Fruit fly (Drosophila melanogaster): ENCODE results near the gene Arl1.

Arl1 gene

DNA sequence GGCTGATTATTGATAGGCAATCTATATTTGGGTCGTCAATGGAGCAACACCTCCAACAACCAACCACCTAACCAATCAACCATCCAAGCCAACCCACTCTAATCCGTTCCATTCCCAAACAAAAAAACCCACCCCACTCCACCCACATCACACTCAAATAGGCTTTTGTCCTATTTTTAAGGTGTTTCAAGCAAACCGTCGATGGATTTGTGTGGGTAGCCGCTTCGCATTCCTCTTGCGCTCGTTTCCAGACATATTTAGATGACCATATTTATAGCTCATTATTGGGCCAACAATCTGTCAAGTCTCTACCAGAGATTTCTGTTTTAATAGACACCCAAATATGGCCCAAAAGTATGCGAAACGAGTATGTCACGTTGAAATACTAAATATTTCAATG, 15.3 kb downstream of the Arl1 start:
- TF ChIP-seq CG6792 (GFP tag; optimal IDR thresholded peaks at IDR 0.05), result no peak
- TF ChIP-seq CG10669 (GFP tag; optimal IDR thresholded peaks at IDR 0.05), result no peak
- TF ChIP-seq CG8319 (GFP tag; optimal IDR thresholded peaks at IDR 0.05), result no peak
- TF ChIP-seq fkh (GFP tag; optimal IDR thresholded peaks at IDR 0.05), result no peak
- TF ChIP-seq CG6276 (GFP tag; optimal IDR thresholded peaks at IDR 0.05), result no peak
- no peak for TF ChIP-seq CG16779 (tag; optimal IDR thresholded peaks at IDR 0.05)
- no peak for TF ChIP-seq CG4318 (GFP tag; optimal IDR thresholded peaks at IDR 0.05)
- no peak for TF ChIP-seq CG6163 (GFP tag; IDR thresholded peaks at IDR 0.05)
- no peak for TF ChIP-seq Eip75B (GFP tag; optimal IDR thresholded peaks at IDR 0.05)
- TF ChIP-seq CG11762 (GFP tag; optimal IDR thresholded peaks at IDR 0.05; ENCODE audit: insufficient read depth), result no peak
- TF ChIP-seq CG9139 (GFP tag; optimal IDR thresholded peaks at IDR 0.05), result no peak
- TF ChIP-seq eg (GFP tag; IDR thresholded peaks at IDR 0.05), result no peak

DNA sequence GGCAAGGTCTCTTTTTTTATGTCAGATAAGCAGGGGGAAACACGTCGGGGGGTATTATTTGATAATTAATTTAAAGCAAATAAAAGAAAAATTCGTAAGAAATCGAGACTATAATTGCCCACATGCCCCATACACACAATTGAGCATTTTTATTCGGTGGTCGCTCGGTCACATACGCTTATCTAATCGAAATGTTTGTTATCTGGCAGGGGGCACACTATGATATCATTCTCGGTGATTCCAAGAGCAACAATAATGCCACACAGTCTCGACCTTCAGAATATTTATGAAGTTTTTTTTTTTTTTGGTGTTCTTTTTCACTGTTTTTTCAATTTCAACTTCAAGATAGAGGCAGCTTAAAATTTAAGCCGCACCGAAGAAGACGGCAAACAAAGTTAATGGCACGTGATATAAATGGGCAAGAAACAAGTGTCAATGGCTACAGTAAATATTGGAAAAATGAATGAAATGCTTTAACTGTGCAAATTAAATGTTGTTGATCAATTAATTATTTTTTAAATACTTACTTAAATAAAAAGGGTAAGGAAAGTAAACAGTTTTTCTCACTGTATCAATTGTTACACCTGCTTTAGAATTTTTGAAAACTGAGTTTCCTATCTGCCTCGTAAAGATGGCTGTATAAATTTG, 16.5 kb downstream of the Arl1 start:
- TF ChIP-seq fkh (GFP tag; optimal IDR thresholded peaks at IDR 0.05) (peak; percentile 79), Ets21C (GFP tag; optimal IDR thresholded peaks at IDR 0.05) (no peak), esn (GFP tag; optimal IDR thresholded peaks at IDR 0.05) (peak; percentile 38), Eip78C (GFP tag) (peak; percentile 69), CG8632 (GFP tag; optimal IDR thresholded peaks at IDR 0.05) (peak; percentile 37), Met (GFP tag; optimal IDR thresholded peaks at IDR 0.05) (peak; percentile 32), CG8119 (GFP tag; IDR thresholded peaks at IDR 0.05) (no peak), vri (GFP tag; optimal IDR thresholded peaks at IDR 0.05) (peak; percentile 76)

DNA sequence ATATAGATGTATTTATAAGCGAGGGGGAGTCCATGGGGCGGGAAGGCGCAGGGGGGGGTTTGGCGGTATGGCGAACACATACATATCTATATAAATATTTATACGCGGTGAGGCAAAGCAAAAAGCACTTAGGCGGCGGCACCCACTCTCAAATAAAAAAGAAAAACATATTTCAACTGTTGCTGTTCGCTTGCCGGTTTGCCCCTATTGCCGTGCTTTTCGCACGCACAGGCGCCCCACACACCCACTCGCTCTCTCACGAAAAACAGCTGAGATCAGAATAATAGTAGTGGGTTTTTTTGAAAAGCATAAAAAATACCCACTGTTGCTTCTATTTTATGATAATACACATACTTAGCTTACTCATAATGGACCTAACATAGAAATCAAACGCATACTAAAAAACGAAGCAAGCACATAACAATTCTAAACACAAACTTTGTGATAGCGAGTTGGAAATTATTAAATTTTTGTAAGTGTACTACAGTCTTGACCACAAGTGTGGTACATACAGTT, 18.3 kb downstream of the Arl1 start:
- TF ChIP-seq acj6 (GFP tag; optimal IDR thresholded peaks at IDR 0.05), result peak; percentile 55
- peak; percentile 74 for TF ChIP-seq svp (GFP tag)
- TF ChIP-seq CG8319 (GFP tag; optimal IDR thresholded peaks at IDR 0.05), result no peak
- TF ChIP-seq Eip93F (GFP tag; optimal IDR thresholded peaks at IDR 0.05), result no peak
- no peak for TF ChIP-seq Sox102F (GFP tag; optimal IDR thresholded peaks at IDR 0.05)
- peak; percentile 85 for TF ChIP-seq eg (GFP tag; IDR thresholded peaks at IDR 0.05)
- peak; percentile 60 for TF ChIP-seq Gug (GFP tag; IDR thresholded peaks at IDR 0.05)
- peak; percentile 61 for TF ChIP-seq dac (GFP tag; optimal IDR thresholded peaks at IDR 0.05)
- TF ChIP-seq CG6163 (GFP tag; IDR thresholded peaks at IDR 0.05), result no peak; the same call in 2 of the 3 replicates
- no peak for TF ChIP-seq CG16779 (tag; optimal IDR thresholded peaks at IDR 0.05)
- TF ChIP-seq spab (GFP tag; optimal IDR thresholded peaks at IDR 0.05), result no peak
- no peak for TF ChIP-seq CG8632 (GFP tag; optimal IDR thresholded peaks at IDR 0.05)
- TF ChIP-seq OdsH (GFP tag; optimal IDR thresholded peaks at IDR 0.05), result peak; percentile 70
- TF ChIP-seq CG6792 (GFP tag; optimal IDR thresholded peaks at IDR 0.05), result peak; percentile 37
- no peak for TF ChIP-seq CG11902 (GFP tag; optimal IDR thresholded peaks at IDR 0.05)
- peak; percentile 73 for TF ChIP-seq net (GFP tag; optimal IDR thresholded peaks at IDR 0.05)
- peak; percentile 59 for TF ChIP-seq vri (GFP tag; optimal IDR thresholded peaks at IDR 0.05)
- peak; percentile 23 for TF ChIP-seq Sox15 (GFP tag; optimal IDR thresholded peaks at IDR 0.05)
- TF ChIP-seq cyc (GFP tag; optimal IDR thresholded peaks at IDR 0.05), result peak; percentile 39
- peak; percentile 45 for TF ChIP-seq CG3919 (GFP tag; optimal IDR thresholded peaks at IDR 0.05)
- peak; percentile 50 for TF ChIP-seq CG31627 (GFP tag; optimal IDR thresholded peaks at IDR 0.05)
- peak; percentile 91 for TF ChIP-seq CG32006 (GFP tag; optimal IDR thresholded peaks at IDR 0.05)
- TF ChIP-seq topi (GFP tag; optimal IDR thresholded peaks at IDR 0.05), result peak; percentile 16
- peak; percentile 50 for TF ChIP-seq Hr39 (GFP tag; optimal IDR thresholded peaks at IDR 0.05)
- TF ChIP-seq fd85E (GFP tag; optimal IDR thresholded peaks at IDR 0.05), result no peak
- no peak for TF ChIP-seq CG1621 (tag; optimal IDR thresholded peaks at IDR 0.05)
- TF ChIP-seq lz (GFP tag; optimal IDR thresholded peaks at IDR 0.05), result peak; percentile 32
- peak; percentile 91 for TF ChIP-seq CG15336 (GFP tag; IDR thresholded peaks at IDR 0.05)
- TF ChIP-seq CG3032 (tag; optimal IDR thresholded peaks at IDR 0.05), result peak; percentile 9
- TF ChIP-seq Lpt (GFP tag; optimal IDR thresholded peaks at IDR 0.05), result peak; percentile 76
- TF ChIP-seq fkh (GFP tag; optimal IDR thresholded peaks at IDR 0.05), result peak; percentile 94
- peak; percentile 92 for TF ChIP-seq Hr4 (GFP tag; optimal IDR thresholded peaks at IDR 0.05)
- no peak for TF ChIP-seq CG9139 (GFP tag; optimal IDR thresholded peaks at IDR 0.05)
- TF ChIP-seq Eip78C (GFP tag), result peak; percentile 78
- TF ChIP-seq ss (GFP tag; optimal IDR thresholded peaks at IDR 0.05), result no peak
- TF ChIP-seq Blimp-1 (GFP tag; optimal IDR thresholded peaks at IDR 0.05), result no peak
- TF ChIP-seq fd59A (GFP tag; optimal IDR thresholded peaks at IDR 0.05), result no peak

Data from whole organism, prepupa.